Worm (Caenorhabditis elegans) whole organism, L2 larva: ENCODE data around the gene C45G9.10.

Experiments
- C34F6.9 ChIP-seq: fragments of 150-350 bp; optimal IDR thresholded peaks from 2 replicates; lab custom pipeline; 2014; ENCODE audit warnings: missing biosample characterization, missing genetic modification characterization
- F13H6.1 ChIP-seq: sonication (generic microtip); optimal IDR thresholded peaks from 2 replicates; lab custom pipeline; 2016; ENCODE audit warnings: missing genetic modification characterization, missing compliant biosample characterization
- R02D3.7 ChIP-seq: fragments of 150-350 bp; optimal IDR thresholded peaks from 2 replicates; lab custom pipeline; 2014; ENCODE audit warnings: missing biosample characterization, missing genetic modification characterization
- Y55F3AM.14 ChIP-seq: fragments of 200-800 bp; sonication (Bioruptor generic); optimal IDR thresholded peaks from 2 replicates; lab custom pipeline; 2018; ENCODE audit warnings: mild to moderate bottlenecking, missing genetic modification characterization, missing compliant biosample characterization
- ZK546.5 ChIP-seq: sonication (generic microtip); optimal IDR thresholded peaks from 2 replicates; lab custom pipeline; 2017; ENCODE audit warnings: missing biosample characterization, missing genetic modification characterization
- alr-1 ChIP-seq: fragments of 150-350 bp; optimal IDR thresholded peaks from 2 replicates; lab custom pipeline; 2014; ENCODE audit warnings: missing biosample characterization, missing genetic modification characterization
- aly-2 ChIP-seq: fragments of 150-350 bp; optimal IDR thresholded peaks from 2 replicates; lab custom pipeline; 2014; ENCODE audit warnings: missing biosample characterization, missing genetic modification characterization
- ama-1 ChIP-seq: fragments of 150-350 bp; optimal IDR thresholded peaks from 2 replicates; lab custom pipeline; 2018; ENCODE audit warnings: inconsistent platforms
- blmp-1 ChIP-seq: sonication (generic microtip); optimal IDR thresholded peaks from 2 replicates; lab custom pipeline; 2017; ENCODE audit warnings: missing genetic modification characterization, mild to moderate bottlenecking, missing compliant biosample characterization, antibody characterized with exemption, moderate library complexity; ENCODE audit not compliant: insufficient read depth
- ceh-16 ChIP-seq: fragments of 150-350 bp; optimal IDR thresholded peaks from 2 replicates; lab custom pipeline; 2014; ENCODE audit warnings: missing biosample characterization, missing genetic modification characterization
- ceh-82 ChIP-seq: fragments of 150-350 bp; optimal IDR thresholded peaks from 2 replicates; lab custom pipeline; 2014; ENCODE audit warnings: missing biosample characterization, missing genetic modification characterization
- crh-2 ChIP-seq: sonication (generic microtip); optimal IDR thresholded peaks from 2 replicates; lab custom pipeline; 2017; ENCODE audit warnings: missing biosample characterization, missing genetic modification characterization
- dmd-4 ChIP-seq: sonication (generic microtip); optimal IDR thresholded peaks from 2 replicates; lab custom pipeline; 2017; ENCODE audit warnings: missing biosample characterization, missing genetic modification characterization
- egl-27 ChIP-seq: sonication (generic microtip); optimal IDR thresholded peaks from 3 replicates; lab custom pipeline; 2017; ENCODE audit warnings: missing biosample characterization, missing genetic modification reagents, missing genetic modification characterization
- elt-1 ChIP-seq: fragments of 150-350 bp; optimal IDR thresholded peaks from 2 replicates; lab custom pipeline; 2014; ENCODE audit warnings: missing biosample characterization, missing genetic modification characterization
- elt-3 ChIP-seq: sonication (generic microtip); optimal IDR thresholded peaks from 2 replicates; lab custom pipeline; 2017; ENCODE audit warnings: missing biosample characterization, missing genetic modification characterization
- fos-1 ChIP-seq: fragments of 150-350 bp; optimal IDR thresholded peaks from 2 replicates; lab custom pipeline; 2014; ENCODE audit warnings: missing biosample characterization, missing genetic modification characterization
- gmeb-1 ChIP-seq: fragments of 150-350 bp; optimal IDR thresholded peaks from 2 replicates; lab custom pipeline; 2014; ENCODE audit warnings: missing biosample characterization, missing genetic modification characterization
- lin-11 ChIP-seq: fragments of 150-350 bp; sonication (generic microtip); optimal IDR thresholded peaks from 2 replicates; lab custom pipeline; 2014; ENCODE audit warnings: missing biosample characterization, missing genetic modification characterization, inconsistent platforms, mixed read lengths
- lin-13 ChIP-seq: fragments of 150-350 bp; optimal IDR thresholded peaks from 2 replicates; lab custom pipeline; 2014; ENCODE audit warnings: missing biosample characterization, missing genetic modification reagents, missing genetic modification characterization
- lin-39 ChIP-seq: fragments of 150-350 bp; optimal IDR thresholded peaks from 2 replicates; lab custom pipeline; 2014; ENCODE audit warnings: missing biosample characterization, missing genetic modification reagents, missing genetic modification characterization
- lsy-2 ChIP-seq, 2 experiments: fragments of 150-350 bp in 1 of 2; sonication (generic microtip) in 1 of 2; optimal IDR thresholded peaks; 2 replicates each; lab custom pipeline; 2014 to 2017; ENCODE audit warnings: missing biosample characterization in 2 of 2, missing genetic modification characterization in 2 of 2
- mab-5 ChIP-seq: fragments of 150-350 bp; optimal IDR thresholded peaks from 2 replicates; lab custom pipeline; 2014; ENCODE audit warnings: missing biosample characterization, missing genetic modification characterization
- mbf-1 ChIP-seq: sonication (generic microtip); optimal IDR thresholded peaks from 2 replicates; lab custom pipeline; 2017; ENCODE audit warnings: missing biosample characterization, missing genetic modification characterization
- mdl-1 ChIP-seq, 2 experiments: fragments of 150-350 bp in 1 of 2; sonication (generic microtip) in 1 of 2; optimal IDR thresholded peaks; 2 replicates each; lab custom pipeline; 2017; ENCODE audit warnings: missing biosample characterization in 2 of 2, missing genetic modification characterization in 2 of 2
- nhr-10 ChIP-seq: sonication (generic microtip); optimal IDR thresholded peaks from 2 replicates; lab custom pipeline; 2017; ENCODE audit warnings: missing biosample characterization, missing genetic modification characterization
- nhr-11 ChIP-seq: fragments of 150-350 bp; optimal IDR thresholded peaks from 2 replicates; lab custom pipeline; 2014; ENCODE audit warnings: missing biosample characterization, missing genetic modification characterization
- nhr-12 ChIP-seq: fragments of 150-350 bp; optimal IDR thresholded peaks from 2 replicates; lab custom pipeline; 2014; ENCODE audit warnings: missing biosample characterization, missing genetic modification characterization
- nhr-129 ChIP-seq: fragments of 150-350 bp; optimal IDR thresholded peaks from 2 replicates; lab custom pipeline; 2014; ENCODE audit warnings: missing biosample characterization, missing genetic modification characterization
- nhr-21 ChIP-seq: fragments of 150-350 bp; optimal IDR thresholded peaks from 2 replicates; lab custom pipeline; 2014; ENCODE audit warnings: missing biosample characterization, missing genetic modification characterization
- nhr-23 ChIP-seq: fragments of 150-350 bp; optimal IDR thresholded peaks from 2 replicates; lab custom pipeline; 2014; ENCODE audit warnings: missing biosample characterization, missing genetic modification reagents, missing genetic modification characterization
- nhr-237 ChIP-seq: fragments of 150-350 bp; optimal IDR thresholded peaks from 2 replicates; lab custom pipeline; 2014; ENCODE audit warnings: missing biosample characterization, missing genetic modification characterization
- nhr-25 ChIP-seq: fragments of 150-350 bp; sonication (generic microtip); optimal IDR thresholded peaks from 3 replicates; lab custom pipeline; 2014; ENCODE audit warnings: missing biosample characterization, missing genetic modification characterization
- nhr-6 ChIP-seq: fragments of 150-350 bp; optimal IDR thresholded peaks from 2 replicates; lab custom pipeline; 2014; ENCODE audit warnings: missing biosample characterization, missing genetic modification characterization
- nhr-77 ChIP-seq: fragments of 150-350 bp; optimal IDR thresholded peaks from 2 replicates; lab custom pipeline; 2014; ENCODE audit warnings: missing biosample characterization, missing genetic modification characterization
- peb-1 ChIP-seq: fragments of 150-350 bp; optimal IDR thresholded peaks from 2 replicates; lab custom pipeline; 2014; ENCODE audit warnings: missing biosample characterization, missing genetic modification characterization
- sem-4 ChIP-seq: fragments of 150-350 bp; optimal IDR thresholded peaks from 2 replicates; lab custom pipeline; 2014; ENCODE audit warnings: missing biosample characterization, missing genetic modification reagents, missing genetic modification characterization
- skn-1 ChIP-seq: sonication (generic microtip); optimal IDR thresholded peaks from 2 replicates; lab custom pipeline; 2017; ENCODE audit warnings: missing biosample characterization, missing genetic modification characterization
- sma-3 ChIP-seq: sonication (generic microtip); optimal IDR thresholded peaks from 2 replicates; lab custom pipeline; 2016; ENCODE audit warnings: missing genetic modification reagents, missing genetic modification characterization, missing compliant biosample characterization
- sma-9 ChIP-seq, 2 experiments: fragments of 150-350 bp in 1 of 2; sonication (generic microtip) in 1 of 2; optimal IDR thresholded peaks; 2 replicates each; lab custom pipeline; 2014 to 2016; ENCODE audit warnings: missing genetic modification characterization in 2 of 2, mild to moderate bottlenecking in 1 of 2, missing biosample characterization in 1 of 2, missing compliant biosample characterization in 1 of 2, missing genetic modification reagents in 1 of 2, moderate library complexity in 1 of 2
- snpc-4 ChIP-seq: fragments of 150-350 bp; optimal IDR thresholded peaks from 2 replicates; lab custom pipeline; 2014; ENCODE audit warnings: missing biosample characterization, missing genetic modification characterization
- unc-39 ChIP-seq: fragments of 150-350 bp; optimal IDR thresholded peaks from 2 replicates; lab custom pipeline; 2014; ENCODE audit warnings: missing biosample characterization, missing genetic modification characterization
- unc-55 ChIP-seq: fragments of 150-350 bp; sonication (generic microtip); optimal IDR thresholded peaks from 3 replicates; lab custom pipeline; 2014; ENCODE audit warnings: missing biosample characterization, missing genetic modification reagents, missing genetic modification characterization
- unc-62 ChIP-seq: fragments of 150-350 bp; optimal IDR thresholded peaks from 2 replicates; lab custom pipeline; 2014; ENCODE audit warnings: missing biosample characterization, missing genetic modification reagents, missing genetic modification characterization
- zag-1 ChIP-seq: fragments of 150-350 bp; optimal IDR thresholded peaks from 2 replicates; lab custom pipeline; 2014; ENCODE audit warnings: missing biosample characterization, missing genetic modification characterization
- ztf-1 ChIP-seq: fragments of 200-800 bp; sonication (Bioruptor generic); conservative IDR thresholded peaks from 2 replicates; pipeline ENCODE4 v1.3.6; 2022; ENCODE audit warnings: missing genetic modification characterization, missing compliant biosample characterization
- ztf-11 ChIP-seq: sonication (generic microtip); optimal IDR thresholded peaks from 2 replicates; lab custom pipeline; 2017; ENCODE audit warnings: missing biosample characterization, missing genetic modification characterization
- ztf-4 ChIP-seq: fragments of 150-350 bp; optimal IDR thresholded peaks from 2 replicates; lab custom pipeline; 2014; ENCODE audit warnings: missing biosample characterization, missing genetic modification characterization

The C45G9.10 gene

DNA sequence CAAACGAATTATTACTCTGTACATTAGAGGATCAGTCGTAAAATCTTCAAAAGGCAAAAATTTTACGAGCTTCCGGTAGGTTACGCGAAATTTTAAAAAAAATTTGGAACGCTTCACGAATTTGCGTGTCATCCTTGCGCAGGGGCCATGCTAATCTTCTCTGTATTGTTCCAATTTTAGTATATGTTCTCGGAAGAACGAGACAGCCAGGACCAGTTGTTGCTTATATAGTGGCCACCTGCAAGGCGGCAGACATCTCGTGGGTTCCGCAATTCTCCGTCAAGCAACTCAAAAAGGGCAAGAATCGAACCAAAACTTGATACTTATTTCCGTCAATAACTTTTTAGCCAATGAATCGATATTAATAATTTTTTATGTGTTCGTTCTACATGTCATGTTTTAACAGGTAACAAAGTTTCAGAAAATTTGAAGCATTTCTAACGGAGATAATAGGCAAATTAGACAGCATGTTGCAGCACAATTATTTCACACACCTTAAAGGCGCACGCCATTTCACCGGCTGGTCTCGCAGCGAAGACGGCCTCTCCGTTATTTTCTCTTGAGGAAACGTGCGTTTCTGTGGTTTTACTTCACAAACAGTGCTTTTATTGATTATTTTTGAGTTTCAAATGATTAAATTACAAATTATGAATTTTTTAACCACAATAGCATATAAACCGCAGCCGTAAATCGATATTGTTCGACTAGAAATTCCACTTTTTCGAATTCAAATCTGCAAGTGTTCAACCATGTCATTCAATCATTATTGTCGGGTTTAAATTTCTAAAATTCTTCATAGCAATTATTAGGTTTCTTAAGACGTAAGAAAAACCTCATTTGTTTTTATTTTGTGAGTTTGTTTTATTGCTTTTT, 19.2 kb upstream of the C45G9.10 start (continued):
- no peak for TF ChIP-seq lin-11 (tag; lab: Kevin White, UChicago)
- TF ChIP-seq snpc-4 (tag; lab: Kevin White, UChicago) = peak; percentile 99
- no peak for TF ChIP-seq elt-1 (tag; lab: Kevin White, UChicago)
- peak; percentile 31 for TF ChIP-seq egl-27 (tag; lab: Kevin White, UChicago)
- no peak for TF ChIP-seq ztf-1 (GFP tag; lab: Robert Waterston, UW)
- no peak for TF ChIP-seq ZK546.5 (tag; lab: Kevin White, UChicago)
- TF ChIP-seq mbf-1 (tag; lab: Kevin White, UChicago) = no peak
- TF ChIP-seq R02D3.7 (tag; lab: Kevin White, UChicago) = peak; percentile 24
- TF ChIP-seq nhr-77 (tag; lab: Kevin White, UChicago) = no peak
- peak; percentile 83 to 87 for TF ChIP-seq lsy-2 (tag; optimal IDR thresholded peaks at IDR 0.05; lab: Kevin White, UChicago)

- TF ChIP-seq Y55F3AM.14 (peak; percentile 62), nhr-25 (peak; percentile 14), R02D3.7 (tag; lab: Kevin White, UChicago) (no peak), ama-1 (lab: Kevin White, UChicago) (peak; percentile 43), elt-1 (tag; lab: Kevin White, UChicago) (no peak), nhr-12 (no peak), sem-4 (no peak), fos-1 (tag; lab: Kevin White, UChicago) (peak; percentile 69), F13H6.1 (tag; lab: Kevin White, UChicago) (peak; percentile 89), snpc-4 (tag; lab: Kevin White, UChicago) (no peak), nhr-129 (tag; lab: Kevin White, UChicago) (peak; percentile 82), nhr-11 (tag; lab: Kevin White, UChicago) (no peak), ZK546.5 (tag; lab: Kevin White, UChicago) (no peak), nhr-77 (tag; lab: Kevin White, UChicago) (no peak), peb-1 (tag; lab: Kevin White, UChicago) (no peak), skn-1 (tag; lab: Kevin White, UChicago) (peak; percentile 63), mbf-1 (tag; lab: Kevin White, UChicago) (no peak), unc-62 (no peak), ztf-4 (tag; lab: Kevin White, UChicago) (peak; percentile 75), ztf-11 (no peak), ceh-82 (no peak), lsy-2 (tag; optimal IDR thresholded peaks at IDR 0.05; lab: Kevin White, UChicago) (peak in 1 of 2 experiments; percentile 76), gmeb-1 (tag; lab: Kevin White, UChicago) (peak; percentile 61), nhr-21 (tag; lab: Kevin White, UChicago) (peak; percentile 91), blmp-1 (tag; lab: Kevin White, UChicago) (peak; percentile 65), ceh-16 (tag; lab: Kevin White, UChicago) (no peak), dmd-4 (tag; lab: Kevin White, UChicago) (no peak), ztf-1 (GFP tag; lab: Robert Waterston, UW) (no peak), aly-2 (no peak), lin-39 (tag; lab: Kevin White, UChicago) (no peak), unc-55 (GFP tag; lab: Kevin White, UChicago) (no peak), nhr-23 (no peak), nhr-6 (tag; lab: Kevin White, UChicago) (peak; percentile 2), sma-3 (peak; percentile 81), crh-2 (tag; lab: Kevin White, UChicago) (peak; percentile 90), sma-9 (GFP tag; optimal IDR thresholded peaks at IDR 0.05; lab: Kevin White, UChicago) (peak; percentile 99), sma-9 (tag; optimal IDR thresholded peaks at IDR 0.05; lab: Kevin White, UChicago) (no peak), lin-13 (GFP tag; lab: Kevin White, UChicago) (peak; percentile 14), zag-1 (tag; lab: Kevin White, UChicago) (no peak), lin-11 (tag; lab: Kevin White, UChicago) (no peak), nhr-237 (no peak), C34F6.9 (tag; lab: Kevin White, UChicago) (peak; percentile 51), elt-3 (tag; lab: Kevin White, UChicago) (no peak), alr-1 (tag; lab: Kevin White, UChicago) (no peak), nhr-10 (no peak), mab-5 (tag; lab: Kevin White, UChicago) (no peak), unc-39 (tag; lab: Kevin White, UChicago) (no peak), mdl-1 (tag; optimal IDR thresholded peaks at IDR 0.05; lab: Kevin White, UChicago) (peak; percentile 76 to 88), egl-27 (tag; lab: Kevin White, UChicago) (peak; percentile 66)
Observed at ce11 chrIII:5078062-5078461, 16.4 kb upstream of the C45G9.10 start.
